Worm (Caenorhabditis elegans) whole organism, L3 larva: ENCODE data around the gene K01B6.4.
A peak's percentile ranks its signal among the peaks of the same experiment; 100 is the strongest.

Experiments used
- R02D3.7 ChIP-seq: fragments of 150-350 bp; optimal IDR thresholded peaks from 2 replicates; lab custom pipeline; 2014; ENCODE audit warnings: missing biosample characterization, missing genetic modification characterization
- ceh-28 ChIP-seq: fragments of 150-350 bp; optimal IDR thresholded peaks from 2 replicates; lab custom pipeline; 2014; ENCODE audit warnings: missing biosample characterization, missing genetic modification reagents, missing genetic modification characterization
- ceh-82 ChIP-seq: fragments of 150-350 bp; optimal IDR thresholded peaks from 2 replicates; lab custom pipeline; 2014; ENCODE audit warnings: missing biosample characterization, missing genetic modification characterization
- daf-12 ChIP-seq: fragments of 150-350 bp; optimal IDR thresholded peaks from 2 replicates; lab custom pipeline; 2014; ENCODE audit warnings: missing biosample characterization, missing genetic modification reagents, missing genetic modification characterization
- egl-5 ChIP-seq: fragments of 150-350 bp; optimal IDR thresholded peaks from 2 replicates; lab custom pipeline; 2017; ENCODE audit warnings: missing biosample characterization, missing genetic modification reagents, missing genetic modification characterization, inconsistent platforms
- elt-1 ChIP-seq: fragments of 150-350 bp; optimal IDR thresholded peaks from 2 replicates; lab custom pipeline; 2014; ENCODE audit warnings: missing biosample characterization, missing genetic modification characterization
- elt-2 ChIP-seq: sonication (generic microtip); optimal IDR thresholded peaks from 2 replicates; lab custom pipeline; 2016; ENCODE audit warnings: missing genetic modification reagents, mild to moderate bottlenecking, missing genetic modification characterization, missing compliant biosample characterization
- eor-1 ChIP-seq, 2 experiments: fragments of 150-350 bp; optimal IDR thresholded peaks; 2 replicates each; lab custom pipeline; 2014 to 2018; ENCODE audit warnings: missing biosample characterization in 2 of 2, missing genetic modification characterization in 2 of 2
- fkh-2 ChIP-seq: fragments of 150-350 bp; optimal IDR thresholded peaks from 2 replicates; lab custom pipeline; 2014; ENCODE audit warnings: missing biosample characterization, missing genetic modification reagents, missing genetic modification characterization
- jun-1 ChIP-seq: fragments of 150-350 bp; optimal IDR thresholded peaks from 2 replicates; lab custom pipeline; 2014; ENCODE audit warnings: missing biosample characterization, missing genetic modification reagents, missing genetic modification characterization
- lin-15B ChIP-seq: fragments of 150-350 bp; optimal IDR thresholded peaks from 2 replicates; lab custom pipeline; 2014; ENCODE audit warnings: missing biosample characterization, missing genetic modification characterization
- lsy-12 ChIP-seq: sonication (generic microtip); optimal IDR thresholded peaks from 2 replicates; lab custom pipeline; 2016; ENCODE audit warnings: mild to moderate bottlenecking, missing genetic modification characterization, missing compliant biosample characterization
- mml-1 ChIP-seq: fragments of 150-350 bp; sonication (generic microtip); optimal IDR thresholded peaks from 3 replicates; lab custom pipeline; 2014; ENCODE audit warnings: missing biosample characterization, missing genetic modification characterization
- nhr-23 ChIP-seq: fragments of 150-350 bp; optimal IDR thresholded peaks from 2 replicates; lab custom pipeline; 2014; ENCODE audit warnings: missing biosample characterization, missing genetic modification reagents, missing genetic modification characterization
- nhr-237 ChIP-seq: fragments of 150-350 bp; optimal IDR thresholded peaks from 2 replicates; lab custom pipeline; 2014; ENCODE audit warnings: missing biosample characterization, missing genetic modification characterization
- nhr-67 ChIP-seq: fragments of 150-350 bp; optimal IDR thresholded peaks from 2 replicates; lab custom pipeline; 2014; ENCODE audit warnings: missing biosample characterization, missing genetic modification characterization
- nhr-77 ChIP-seq: fragments of 150-350 bp; optimal IDR thresholded peaks from 2 replicates; lab custom pipeline; 2014; ENCODE audit warnings: missing biosample characterization, missing genetic modification characterization
- pha-4 ChIP-seq: fragments of 150-350 bp; optimal IDR thresholded peaks from 2 replicates; lab custom pipeline; 2014; ENCODE audit warnings: missing biosample characterization, missing genetic modification reagents, missing genetic modification characterization
- pqm-1 ChIP-seq: fragments of 150-350 bp; optimal IDR thresholded peaks from 2 replicates; lab custom pipeline; 2017; ENCODE audit warnings: missing biosample characterization, missing genetic modification characterization, inconsistent platforms
- snpc-4 ChIP-seq: fragments of 150-350 bp; optimal IDR thresholded peaks from 2 replicates; lab custom pipeline; 2014; ENCODE audit warnings: missing biosample characterization, missing genetic modification characterization
- tbx-2 ChIP-seq: sonication (generic microtip); optimal IDR thresholded peaks from 2 replicates; lab custom pipeline; 2016; ENCODE audit warnings: mild to moderate bottlenecking, missing genetic modification characterization, missing compliant biosample characterization
- unc-62 ChIP-seq: fragments of 150-350 bp; sonication (generic microtip); optimal IDR thresholded peaks from 4 replicates; lab custom pipeline; 2014; ENCODE audit warnings: missing biosample characterization, missing genetic modification reagents, missing genetic modification characterization
- zag-1 ChIP-seq: fragments of 150-350 bp; optimal IDR thresholded peaks from 2 replicates; lab custom pipeline; 2014; ENCODE audit warnings: missing biosample characterization, missing genetic modification characterization

K01B6.4 gene

ce11 chrIII:9258510-9258909 lies 38.7 kb downstream of the K01B6.4 start:
- TF ChIP-seq elt-2 (tag; lab: Kevin White, UChicago) = peak; percentile 46
- TF ChIP-seq nhr-23 (tag; lab: Kevin White, UChicago) = no peak

ce11 chrIII:9256961-9257360 lies 40.3 kb downstream of the K01B6.4 start, which contains the start of gene M01A8.1:
TSS of gene M01A8.1 (plus strand) at chrIII:9257261.
- TF ChIP-seq tbx-2 (tag; lab: Kevin White, UChicago) (no peak), lsy-12 (tag; lab: Kevin White, UChicago) (no peak), nhr-77 (tag; lab: Kevin White, UChicago) (no peak), fkh-2 (no peak), eor-1 (tag; optimal IDR thresholded peaks at IDR 0.05; lab: Kevin White, UChicago) (no peak), nhr-67 (tag; lab: Kevin White, UChicago) (no peak), lin-15B (tag; lab: Kevin White, UChicago) (no peak), mml-1 (no peak), nhr-237 (tag; lab: Kevin White, UChicago) (no peak), jun-1 (tag; lab: Kevin White, UChicago) (no peak)
- TF ChIP-seq, all 47 proteins: peak for 0

DNA sequence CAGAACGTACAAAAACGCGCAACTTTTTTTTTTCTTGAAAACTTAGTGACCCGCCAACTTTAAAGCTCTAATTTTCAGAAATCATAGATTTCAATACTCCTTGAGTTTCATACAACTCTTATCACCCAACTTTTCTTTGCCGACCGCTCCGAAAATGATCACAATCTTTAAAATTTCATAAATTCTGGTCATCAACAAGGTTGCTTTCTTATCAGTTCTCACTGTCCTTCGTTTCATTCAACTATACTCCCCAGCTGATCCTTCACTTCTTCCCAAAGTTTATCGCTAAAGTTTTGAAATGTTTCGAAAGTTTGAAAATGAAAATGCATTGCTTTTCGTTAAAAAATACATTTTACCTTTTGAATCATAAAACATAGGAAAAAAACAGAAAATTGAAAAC lies 41.4 kb downstream of the K01B6.4 start:
- no peak for TF ChIP-seq elt-1 (tag; lab: Kevin White, UChicago)
- TF ChIP-seq elt-2 (tag; lab: Kevin White, UChicago) = peak; percentile 83
- peak; percentile 72 for TF ChIP-seq pqm-1 (tag; lab: Kevin White, UChicago)
- no peak for TF ChIP-seq daf-12 (tag; lab: Kevin White, UChicago)
- no peak for TF ChIP-seq nhr-67 (tag; lab: Kevin White, UChicago)
- peak; percentile 15 for TF ChIP-seq pha-4

ce11 chrIII:9254988-9255387 lies 42.3 kb downstream of the K01B6.4 start:
- TF ChIP-seq unc-62 (GFP tag; lab: Kevin White, UChicago) (no peak), egl-5 (tag; lab: Kevin White, UChicago) (no peak), daf-12 (tag; lab: Kevin White, UChicago) (no peak), zag-1 (tag; lab: Kevin White, UChicago) (no peak), elt-2 (tag; lab: Kevin White, UChicago) (peak; percentile 81), snpc-4 (tag; lab: Kevin White, UChicago) (no peak), nhr-237 (tag; lab: Kevin White, UChicago) (no peak), R02D3.7 (no peak), jun-1 (tag; lab: Kevin White, UChicago) (peak; percentile 26), ceh-28 (tag; lab: Kevin White, UChicago) (no peak), pqm-1 (tag; lab: Kevin White, UChicago) (peak; percentile 51)
- TF ChIP-seq, all 47 proteins: peak for 3

DNA sequence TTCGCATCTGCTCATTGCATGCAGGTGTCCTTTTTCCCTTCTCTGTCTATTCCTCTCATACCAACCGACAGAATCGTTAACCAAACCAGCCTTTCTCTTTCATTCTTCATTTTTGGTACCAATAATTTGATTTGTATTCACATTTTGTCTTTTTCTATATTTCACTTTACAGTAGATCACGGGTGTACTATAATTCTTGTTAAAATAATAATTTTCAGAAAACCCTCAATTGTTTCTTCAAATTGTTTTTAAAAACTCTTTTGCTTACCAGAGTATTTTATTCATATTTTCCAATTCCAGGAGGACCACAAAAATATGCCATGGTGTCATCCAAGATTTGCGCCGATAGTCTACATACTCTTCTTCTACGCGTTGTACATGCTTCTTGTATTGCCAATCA lies 46.5 kb downstream of the K01B6.4 start, which contains the start of gene T02C1.2:
Gene T02C1.2 (plus strand): TSS at position 301 of the 400 bp plus-strand sequence.
- no peak for TF ChIP-seq pqm-1 (tag; lab: Kevin White, UChicago)
- no peak for TF ChIP-seq tbx-2 (tag; lab: Kevin White, UChicago)

DNA sequence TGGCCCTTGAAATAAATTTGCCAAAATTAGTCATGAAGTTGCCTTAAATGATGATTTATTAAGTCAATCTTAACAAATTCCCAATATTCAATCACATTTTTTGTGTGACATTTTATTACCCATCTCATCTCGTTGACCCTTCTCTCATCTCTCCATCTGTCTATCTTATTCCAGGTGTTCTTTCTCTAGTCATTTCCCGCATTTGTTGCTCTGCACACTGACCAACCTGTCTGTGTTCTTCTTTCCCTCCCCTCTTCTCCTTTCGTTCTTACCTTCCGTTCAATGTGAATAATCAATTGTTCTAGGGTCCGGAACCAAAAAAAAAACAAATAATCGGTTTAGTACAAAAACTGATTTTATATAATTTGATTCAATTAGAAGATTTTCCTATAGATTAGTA lies 50.0 kb downstream of the K01B6.4 start, which contains the start of gene T02C1.1:
Gene T02C1.1 (plus strand): TSS at position 305 of the 400 bp plus-strand sequence.
- no peak for TF ChIP-seq fkh-2
- TF ChIP-seq nhr-67 (tag; lab: Kevin White, UChicago) = no peak
- no peak for TF ChIP-seq ceh-82 (tag; lab: Kevin White, UChicago)
- TF ChIP-seq, all 47 proteins: peak for 0
